Worm (Caenorhabditis elegans) whole organism, midembryonic: Measurements from ENCODE around the gene sec-31.

Source experiments
- tab-1 ChIP-seq: fragments of 200-800 bp; sonication (Bioruptor generic); IDR thresholded peaks from 2 replicates; pipeline ENCODE4 v1.3.6; 2022; ENCODE audit warnings: missing genetic modification characterization, missing compliant biosample characterization
- ztf-23 ChIP-seq: fragments of 200-800 bp; sonication (Bioruptor generic); IDR thresholded peaks from 2 replicates; pipeline ENCODE4 v1.3.6; 2022; ENCODE audit warnings: missing genetic modification reagents, missing genetic modification characterization, missing compliant biosample characterization

ce11 chrIV:11353946-11354458 is 17.6 kb downstream of the sec-31 start, which contains the start of gene T01G1.2:
- no peak for TF ChIP-seq ztf-23 (GFP tag; lab: Robert Waterston, UW)
- TF ChIP-seq tab-1 (GFP tag; lab: Robert Waterston, UW) = no peak
